Fruit fly (Drosophila melanogaster) whole organism, embryonic: ENCODE measurements around the gene CG15431.

ENCODE experiments used
- B-H2 ChIP-seq: fragments of 200-800 bp; sonication (Bioruptor generic); optimal IDR thresholded peaks from 2 replicates; lab custom pipeline; 2018; ENCODE audit warnings: missing biosample characterization, mild to moderate bottlenecking, missing genetic modification characterization
- Bdp1 ChIP-seq: fragments of 200-800 bp; sonication (Bioruptor generic); optimal IDR thresholded peaks from 3 replicates; lab custom pipeline; 2016; ENCODE audit warnings: missing biosample characterization, missing genetic modification characterization
- CG10321 ChIP-seq: fragments of 200-800 bp; sonication (Bioruptor generic); IDR thresholded peaks from 2 replicates; pipeline ENCODE4 v1.3.6; 2022; ENCODE audit warnings: missing biosample characterization, missing genetic modification characterization
- CG10959 ChIP-seq: fragments of 200-800 bp; sonication (Bioruptor generic); IDR thresholded peaks from 2 replicates; pipeline ENCODE4 v1.3.6; 2022; ENCODE audit warnings: missing biosample characterization, missing genetic modification characterization
- CG11247 ChIP-seq: fragments of 200-800 bp; sonication (Bioruptor generic); IDR thresholded peaks from 2 replicates; pipeline ENCODE4 v1.3.6; 2022; ENCODE audit warnings: missing biosample characterization, missing genetic modification characterization
- CG11696 ChIP-seq: fragments of 200-800 bp; sonication (Bioruptor generic); IDR thresholded peaks from 2 replicates; pipeline ENCODE4 v1.3.6; 2022; ENCODE audit warnings: missing biosample characterization, missing genetic modification characterization
- CG14667 ChIP-seq: fragments of 200-800 bp; sonication (Bioruptor generic); IDR thresholded peaks from 2 replicates; pipeline ENCODE4 v1.3.6; 2022; ENCODE audit warnings: missing biosample characterization, missing genetic modification characterization
- CG14860 ChIP-seq: fragments of 200-800 bp; sonication (Bioruptor generic); IDR thresholded peaks from 3 replicates; pipeline ENCODE4 v1.3.6; 2022; ENCODE audit warnings: missing biosample characterization, missing genetic modification characterization; ENCODE audit not compliant: partially characterized antibody
- CG1529 ChIP-seq: fragments of 200-800 bp; sonication (Bioruptor generic); optimal IDR thresholded peaks from 3 replicates; lab custom pipeline; 2018; ENCODE audit warnings: missing biosample characterization, missing genetic modification characterization
- CG1647 ChIP-seq: fragments of 200-800 bp; sonication (Bioruptor generic); optimal IDR thresholded peaks from 3 replicates; lab custom pipeline; 2016; ENCODE audit warnings: missing biosample characterization, missing genetic modification characterization
- CG1832 ChIP-seq: fragments of 200-800 bp; sonication (Bioruptor generic); optimal IDR thresholded peaks from 2 replicates; lab custom pipeline; 2017; ENCODE audit warnings: missing biosample characterization, mild to moderate bottlenecking, missing genetic modification characterization, inconsistent platforms
- CG30020 ChIP-seq: fragments of 200-800 bp; optimal IDR thresholded peaks from 2 replicates; lab custom pipeline; 2019; ENCODE audit warnings: missing biosample characterization, mild to moderate bottlenecking, missing genetic modification characterization, moderate library complexity
- CG32532 ChIP-seq: fragments of 200-800 bp; sonication (Bioruptor generic); IDR thresholded peaks from 2 replicates; pipeline ENCODE4 v1.3.6; 2022; ENCODE audit warnings: missing biosample characterization, missing genetic modification characterization
- CG34224 ChIP-seq: fragments of 200-800 bp; sonication (Bioruptor generic); IDR thresholded peaks from 3 replicates; pipeline ENCODE4 v1.3.6; 2022; ENCODE audit warnings: missing biosample characterization, missing genetic modification characterization; ENCODE audit not compliant: partially characterized antibody
- CG42726 ChIP-seq: fragments of 200-800 bp; sonication (Bioruptor generic); IDR thresholded peaks from 2 replicates; pipeline ENCODE4 v1.3.6; 2022; ENCODE audit warnings: missing biosample characterization, missing genetic modification characterization; ENCODE audit not compliant: partially characterized antibody
- CHES-1-like ChIP-seq: fragments of 200-800 bp; sonication (Bioruptor generic); optimal IDR thresholded peaks from 2 replicates; lab custom pipeline; 2016; ENCODE audit warnings: missing biosample characterization, missing genetic modification characterization
- CTCF ChIP-seq: fragments of 200-800 bp; sonication (Bioruptor generic); optimal IDR thresholded peaks from 2 replicates; lab custom pipeline; 2017; ENCODE audit warnings: missing biosample characterization, mild to moderate bottlenecking, missing genetic modification characterization, moderate library complexity
- D19A ChIP-seq: fragments of 200-800 bp; optimal IDR thresholded peaks from 3 replicates; lab custom pipeline; 2019; ENCODE audit warnings: missing biosample characterization, mild to moderate bottlenecking, missing genetic modification characterization, moderate library complexity
- Dip2 ChIP-seq: fragments of 200-800 bp; sonication (Bioruptor generic); IDR thresholded peaks from 2 replicates; pipeline ENCODE4 v1.3.6; 2022; ENCODE audit warnings: missing biosample characterization, missing genetic modification characterization
- Doc3 ChIP-seq: fragments of 200-800 bp; sonication (Bioruptor generic); IDR thresholded peaks from 3 replicates; pipeline ENCODE4 v1.3.6; 2022; ENCODE audit warnings: missing biosample characterization, missing genetic modification characterization; ENCODE audit not compliant: partially characterized antibody
- H2.0 ChIP-seq: fragments of 200-800 bp; sonication (Bioruptor generic); IDR thresholded peaks from 2 replicates; pipeline ENCODE4 v1.3.6; 2022; ENCODE audit warnings: missing biosample characterization, missing genetic modification characterization
- HLH4C ChIP-seq: fragments of 200-800 bp; sonication (Bioruptor generic); IDR thresholded peaks from 3 replicates; pipeline ENCODE4 v1.3.6; 2022; ENCODE audit warnings: missing biosample characterization, missing genetic modification characterization; ENCODE audit not compliant: partially characterized antibody
- Med ChIP-seq: fragments of 200-800 bp; sonication (Bioruptor generic); peaks from one replicate; lab custom pipeline; 2016; ENCODE audit warnings: missing biosample characterization, missing genetic modification characterization, mild to moderate bottlenecking, inconsistent platforms, moderate library complexity
- Mrtf ChIP-seq: fragments of 200-800 bp; sonication (Bioruptor generic); IDR thresholded peaks from 3 replicates; pipeline ENCODE4 v1.3.6; 2022; ENCODE audit warnings: missing biosample characterization, missing genetic modification characterization
- Opbp ChIP-seq: fragments of 200-800 bp; sonication (Bioruptor generic); IDR thresholded peaks from 3 replicates; pipeline ENCODE4 v1.3.6; 2022; ENCODE audit warnings: missing biosample characterization, missing genetic modification characterization; ENCODE audit not compliant: partially characterized antibody
- Pdp1 ChIP-seq, 2 experiments: fragments of 200-800 bp; sonication (Bioruptor generic); optimal IDR thresholded peaks; 3 replicates each; lab custom pipeline; 2016; ENCODE audit warnings: missing biosample characterization in 2 of 2, missing genetic modification characterization in 2 of 2, mild to moderate bottlenecking in 1 of 2, moderate library complexity in 1 of 2
- Ptx1 ChIP-seq: fragments of 200-800 bp; sonication (Bioruptor generic); IDR thresholded peaks from 2 replicates; pipeline ENCODE4 v1.3.6; 2022; ENCODE audit warnings: missing biosample characterization, missing genetic modification characterization
- al ChIP-seq: fragments of 200-800 bp; sonication (Bioruptor generic); IDR thresholded peaks from 2 replicates; pipeline ENCODE4 v1.3.6; 2022; ENCODE audit warnings: missing biosample characterization, missing genetic modification characterization
- croc ChIP-seq: fragments of 200-800 bp; sonication (Bioruptor generic); conservative IDR thresholded peaks from 3 replicates; pipeline ENCODE4 v1.3.6; 2022; ENCODE audit warnings: missing biosample characterization, missing genetic modification characterization
- crol ChIP-seq: fragments of 200-800 bp; sonication (Bioruptor generic); IDR thresholded peaks from 2 replicates; pipeline ENCODE4 v1.3.6; 2022; ENCODE audit warnings: missing biosample characterization, missing genetic modification characterization
- dmrt99B ChIP-seq: fragments of 200-800 bp; sonication (Bioruptor generic); optimal IDR thresholded peaks from 2 replicates; lab custom pipeline; 2018; ENCODE audit warnings: missing biosample characterization, mild to moderate bottlenecking, missing genetic modification characterization, moderate library complexity
- dpn ChIP-seq, 2 experiments: fragments of 200-800 bp; sonication (Bioruptor generic); optimal IDR thresholded peaks; 3 replicates each; lab custom pipeline; 2016; ENCODE audit warnings: missing biosample characterization in 2 of 2, missing genetic modification characterization in 2 of 2
- hb ChIP-seq: fragments of 200-800 bp; sonication (Bioruptor generic); IDR thresholded peaks from 3 replicates; pipeline ENCODE4 v1.3.6; 2022; ENCODE audit warnings: missing biosample characterization, missing genetic modification characterization; ENCODE audit not compliant: partially characterized antibody
- knrl ChIP-seq: fragments of 200-800 bp; sonication (Bioruptor generic); IDR thresholded peaks from 3 replicates; pipeline ENCODE4 v1.3.6; 2022; ENCODE audit warnings: missing biosample characterization, missing genetic modification characterization; ENCODE audit not compliant: partially characterized antibody
- lbe ChIP-seq: fragments of 200-800 bp; sonication (Bioruptor generic); optimal IDR thresholded peaks from 2 replicates; lab custom pipeline; 2016; ENCODE audit warnings: missing biosample characterization, mild to moderate bottlenecking, missing genetic modification characterization
- nau ChIP-seq: fragments of 200-800 bp; sonication (Bioruptor generic); optimal IDR thresholded peaks from 3 replicates; lab custom pipeline; 2017; ENCODE audit warnings: missing biosample characterization, mild to moderate bottlenecking, missing genetic modification characterization, missing genetic modification reagents
- nerfin-2 ChIP-seq: fragments of 200-800 bp; sonication (Bioruptor generic); IDR thresholded peaks from 2 replicates; pipeline ENCODE4 v1.3.6; 2022; ENCODE audit warnings: missing biosample characterization, missing genetic modification characterization; ENCODE audit not compliant: partially characterized antibody
- pho ChIP-seq: fragments of 200-800 bp; sonication (Bioruptor generic); optimal IDR thresholded peaks from 2 replicates; lab custom pipeline; 2016; ENCODE audit warnings: missing biosample characterization, missing genetic modification characterization
- ranshi ChIP-seq: fragments of 200-800 bp; sonication (Bioruptor generic); IDR thresholded peaks from 2 replicates; pipeline ENCODE4 v1.3.6; 2022; ENCODE audit warnings: missing biosample characterization, missing genetic modification characterization
- scrt ChIP-seq: fragments of 200-800 bp; sonication (Bioruptor generic); optimal IDR thresholded peaks from 2 replicates; lab custom pipeline; 2018; ENCODE audit warnings: missing biosample characterization, mild to moderate bottlenecking, missing genetic modification characterization, moderate library complexity
- sens ChIP-seq: fragments of 200-800 bp; sonication (Bioruptor generic); peaks from one replicate; lab custom pipeline; 2016; ENCODE audit warnings: missing biosample characterization, missing genetic modification characterization
- sisA ChIP-seq: fragments of 200-800 bp; sonication (Bioruptor generic); IDR thresholded peaks from 2 replicates; pipeline ENCODE4 v1.3.6; 2022; ENCODE audit warnings: missing biosample characterization, missing genetic modification characterization
- slbo ChIP-seq: fragments of 200-800 bp; sonication (Bioruptor generic); IDR thresholded peaks from 2 replicates; pipeline ENCODE4 v1.3.6; 2022; ENCODE audit warnings: missing biosample characterization, missing genetic modification characterization
- sr ChIP-seq: fragments of 200-800 bp; sonication (Bioruptor generic); IDR thresholded peaks from 3 replicates; pipeline ENCODE4 v1.3.6; 2022; ENCODE audit warnings: missing biosample characterization, missing genetic modification characterization
- tna ChIP-seq: fragments of 200-800 bp; sonication (Bioruptor generic); IDR thresholded peaks from 2 replicates; pipeline ENCODE4 v1.3.6; 2022; ENCODE audit warnings: missing biosample characterization, missing genetic modification characterization; ENCODE audit not compliant: partially characterized antibody
- ttk ChIP-seq: fragments of 200-800 bp; sonication (Bioruptor generic); IDR thresholded peaks from 2 replicates; pipeline ENCODE4 v2.1.2; 2022; ENCODE audit warnings: missing biosample characterization, missing genetic modification characterization
- vvl ChIP-seq: fragments of 200-800 bp; sonication (Bioruptor generic); IDR thresholded peaks from 2 replicates; pipeline ENCODE4 v1.3.6; 2022; ENCODE audit warnings: missing biosample characterization, missing genetic modification characterization
- zfh1 ChIP-seq: fragments of 200-800 bp; sonication (Bioruptor generic); IDR thresholded peaks from 3 replicates; pipeline ENCODE4 v1.3.6; 2022; ENCODE audit warnings: missing biosample characterization, missing genetic modification characterization

CG15431 gene

DNA sequence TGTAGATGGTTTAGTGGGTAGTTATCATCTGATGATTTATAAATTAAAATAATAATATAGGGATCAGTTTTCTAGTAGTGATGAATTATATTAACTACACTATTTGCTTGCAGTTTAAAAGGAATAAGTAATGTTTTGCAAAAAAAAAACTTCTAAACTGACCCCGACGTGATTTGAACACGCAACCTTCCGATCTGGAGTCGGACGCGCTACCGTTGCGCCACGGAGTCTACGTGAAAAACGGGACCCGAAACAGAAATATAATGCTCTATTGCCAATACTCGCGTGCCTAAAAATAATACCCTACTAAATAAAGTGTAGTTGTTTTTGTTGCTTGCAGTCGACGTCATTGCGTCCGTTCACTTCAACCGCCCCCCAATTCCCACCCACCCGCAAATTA lies 22.3 kb downstream of the CG15431 start (continued):
- peak; percentile 42; the same call in 1 of the 3 replicates for TF ChIP-seq knrl (GFP tag; lab: Robert Waterston, UW)
- 0 out of 3 replicates have a peak, but pooled peaks have one; percentile 35 for TF ChIP-seq CG34224 (GFP tag; lab: Robert Waterston, UW)
- peak; percentile 46; the same call in 1 of the 2 replicates for TF ChIP-seq nerfin-2 (GFP tag; lab: Robert Waterston, UW)
- TF ChIP-seq HLH4C (GFP tag; lab: Robert Waterston, UW): peak; percentile 68
- TF ChIP-seq D19A (tag; lab: Kevin White, UChicago): peak; percentile 22
- peak; percentile 93 for TF ChIP-seq Bdp1 (GFP tag; lab: Kevin White, UChicago)
- no peak for TF ChIP-seq Med (GFP tag; lab: Kevin White, UChicago)
- no peak for TF ChIP-seq ranshi
- TF ChIP-seq slbo (GFP tag; lab: Robert Waterston, UW): 0 out of 2 replicates have a peak, but pooled peaks have one; percentile 4
- TF ChIP-seq crol (GFP tag; lab: Robert Waterston, UW): peak; percentile 54; the same call in 1 of the 2 replicates
- TF ChIP-seq CG1529: no peak
- TF ChIP-seq CG14860 (GFP tag; lab: Robert Waterston, UW): peak; percentile 59
- TF ChIP-seq hb (GFP tag; lab: Robert Waterston, UW): peak; percentile 50; the same call in 1 of the 3 replicates
- TF ChIP-seq Opbp: peak; percentile 69; the same call in 2 of the 3 replicates
- TF ChIP-seq tna (GFP tag; lab: Robert Waterston, UW): peak; percentile 21; the same call in 1 of the 2 replicates
- 0 out of 3 replicates have a peak, but pooled peaks have one; percentile 22 for TF ChIP-seq Doc3 (GFP tag; lab: Robert Waterston, UW)
- no peak for TF ChIP-seq Mrtf (GFP tag; lab: Robert Waterston, UW)

DNA sequence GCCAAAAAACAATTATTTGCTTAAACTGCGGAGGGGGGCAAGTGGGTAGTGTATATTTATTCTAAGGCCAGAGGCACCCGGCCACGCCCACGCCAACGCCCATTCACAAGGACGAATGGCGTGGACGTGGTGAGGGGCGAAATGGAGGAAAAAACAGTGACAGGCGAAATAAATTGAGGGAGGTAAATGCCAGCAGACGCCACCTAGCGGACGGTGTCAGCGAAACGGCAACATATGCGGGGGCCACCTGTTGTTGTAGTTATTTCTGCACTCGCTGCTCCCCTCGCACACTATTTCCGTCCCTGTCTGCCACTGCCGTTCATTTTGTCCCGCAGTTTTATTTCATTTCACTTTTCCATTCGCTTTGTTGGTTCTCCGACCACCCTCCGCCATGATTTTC lies 23.1 kb downstream of the CG15431 start:
- TF ChIP-seq CHES-1-like (GFP tag; lab: Kevin White, UChicago) (no peak), CG14667 (GFP tag; lab: Robert Waterston, UW) (peak; percentile 32; the same call in 1 of the 2 replicates), CG10321 (GFP tag; lab: Robert Waterston, UW) (0 out of 2 replicates have a peak, but pooled peaks have one; percentile 12), CTCF (GFP tag; lab: Kevin White, UChicago) (peak; percentile 94), nau (GFP tag; lab: Kevin White, UChicago) (no peak), CG1832 (GFP tag; lab: Kevin White, UChicago) (peak; percentile 34), croc (GFP tag; lab: Robert Waterston, UW) (peak; percentile 13; the same call in 1 of the 3 replicates), Pdp1 (GFP tag; optimal IDR thresholded peaks at IDR 0.05; lab: Kevin White, UChicago) (peak in 1 of 2 experiments; percentile 10), sens (GFP tag; lab: Kevin White, UChicago) (peak; percentile 54), CG10959 (peak; percentile 34; the same call in 1 of the 2 replicates), CG32532 (GFP tag; lab: Robert Waterston, UW) (peak; percentile 45; the same call in 1 of the 2 replicates), CG11696 (GFP tag; lab: Robert Waterston, UW) (no peak), pho (GFP tag; lab: Kevin White, UChicago) (no peak), CG30020 (tag; lab: Kevin White, UChicago) (no peak), lbe (no peak), slbo (GFP tag; lab: Robert Waterston, UW) (peak; percentile 27; the same call in 1 of the 2 replicates), Dip2 (GFP tag; lab: Robert Waterston, UW) (peak; percentile 91), vvl (peak; percentile 27; the same call in 1 of the 2 replicates), CG11247 (GFP tag; lab: Robert Waterston, UW) (peak; percentile 44; the same call in 1 of the 2 replicates), zfh1 (0 out of 3 replicates have a peak, but pooled peaks have one; percentile 16), scrt (GFP tag; lab: Kevin White, UChicago) (peak; percentile 48), H2.0 (GFP tag; lab: Robert Waterston, UW) (0 out of 2 replicates have a peak, but pooled peaks have one; percentile 35), dpn (GFP tag; optimal IDR thresholded peaks at IDR 0.05; lab: Kevin White, UChicago) (peak in 1 of 2 experiments; percentile 4), CG1647 (GFP tag; lab: Kevin White, UChicago) (no peak), CG42726 (GFP tag; lab: Robert Waterston, UW) (0 out of 2 replicates have a peak, but pooled peaks have one; percentile 60), sisA (0 out of 2 replicates have a peak, but pooled peaks have one; percentile 24), ttk (GFP tag; lab: Robert Waterston, UW) (0 out of 2 replicates have a peak, but pooled peaks have one; percentile 38), Ptx1 (GFP tag; lab: Robert Waterston, UW) (peak; percentile 39; the same call in 1 of the 2 replicates), al (GFP tag; lab: Robert Waterston, UW) (no peak), dmrt99B (peak; percentile 18), sr (GFP tag; lab: Robert Waterston, UW) (peak; percentile 59; the same call in 1 of the 3 replicates), B-H2 (GFP tag; lab: Kevin White, UChicago) (no peak)
